Fruit fly (Drosophila melanogaster) Kc167 (cell line): ENCODE results near the gene CG4972.

Experiments
- Myc ChIP-seq: fragments of >200 bp; optimal IDR thresholded peaks from 2 replicates; lab custom pipeline; 2017; ENCODE audit warnings: missing external identifiers
- Sin3A ChIP-seq: fragments of >200 bp; optimal IDR thresholded peaks from 2 replicates; lab custom pipeline; 2018; ENCODE audit warnings: missing external identifiers
- h ChIP-seq: fragments of >200 bp; optimal IDR thresholded peaks from 3 replicates; lab custom pipeline; 2018; ENCODE audit warnings: missing external identifiers
- insv ChIP-seq: fragments of >200 bp; optimal IDR thresholded peaks from 3 replicates; lab custom pipeline; 2018; ENCODE audit warnings: missing external identifiers
- psq ChIP-seq: fragments of >200 bp; optimal IDR thresholded peaks from 2 replicates; lab custom pipeline; 2017; ENCODE audit warnings: missing external identifiers
- ttk ChIP-seq: sonication (Bioruptor generic); optimal IDR thresholded peaks from 2 replicates; lab custom pipeline; 2017; ENCODE audit warnings: missing external identifiers

The CG4972 gene

DNA sequence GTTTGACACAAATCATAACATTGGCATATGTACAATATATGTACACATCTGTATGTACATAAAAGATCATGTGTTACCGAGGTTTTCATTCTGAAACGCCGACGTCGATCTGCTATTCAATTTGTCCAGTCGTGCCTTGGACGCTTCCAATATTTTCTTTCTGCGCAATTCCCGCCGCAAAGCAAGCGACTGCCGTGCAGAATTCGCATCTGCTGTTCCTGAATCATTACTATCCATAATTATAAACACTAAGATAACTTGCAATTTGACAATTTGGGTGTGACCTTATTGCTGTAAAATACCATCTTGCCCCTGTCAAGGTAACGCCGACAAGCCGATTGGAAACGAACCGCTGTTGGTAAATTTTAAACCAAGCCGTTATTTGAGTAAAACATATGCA lies 2.8 kb upstream of the CG4972 start:
- TF ChIP-seq h (no peak), psq (lab: Kevin White, UChicago) (no peak), ttk (no peak), Sin3A (lab: Kevin White, UChicago) (no peak), insv (lab: Kevin White, UChicago) (no peak), Myc (lab: Kevin White, UChicago) (no peak)

DNA sequence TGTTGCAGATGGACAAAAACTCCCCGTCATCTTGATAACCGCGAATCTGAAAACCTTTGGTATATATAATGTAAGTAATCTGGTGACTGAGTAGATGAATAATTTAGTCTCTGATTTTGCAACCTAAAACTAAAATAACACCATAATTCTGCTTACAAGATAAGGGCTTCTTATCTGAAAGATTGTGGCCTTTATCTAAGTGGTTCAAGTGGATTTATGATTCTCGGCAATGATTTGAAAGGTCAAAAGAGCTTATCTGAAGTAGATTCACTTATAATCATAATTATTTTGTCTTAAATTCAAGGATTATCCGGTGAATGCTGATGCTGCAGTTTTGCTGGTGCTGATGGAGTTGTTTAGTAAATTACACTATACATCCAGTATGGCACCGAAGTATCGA lies 1.3 kb downstream of the CG4972 start:
- TF ChIP-seq insv (lab: Kevin White, UChicago) = no peak
- TF ChIP-seq ttk = no peak
- TF ChIP-seq psq (lab: Kevin White, UChicago) = no peak

DNA sequence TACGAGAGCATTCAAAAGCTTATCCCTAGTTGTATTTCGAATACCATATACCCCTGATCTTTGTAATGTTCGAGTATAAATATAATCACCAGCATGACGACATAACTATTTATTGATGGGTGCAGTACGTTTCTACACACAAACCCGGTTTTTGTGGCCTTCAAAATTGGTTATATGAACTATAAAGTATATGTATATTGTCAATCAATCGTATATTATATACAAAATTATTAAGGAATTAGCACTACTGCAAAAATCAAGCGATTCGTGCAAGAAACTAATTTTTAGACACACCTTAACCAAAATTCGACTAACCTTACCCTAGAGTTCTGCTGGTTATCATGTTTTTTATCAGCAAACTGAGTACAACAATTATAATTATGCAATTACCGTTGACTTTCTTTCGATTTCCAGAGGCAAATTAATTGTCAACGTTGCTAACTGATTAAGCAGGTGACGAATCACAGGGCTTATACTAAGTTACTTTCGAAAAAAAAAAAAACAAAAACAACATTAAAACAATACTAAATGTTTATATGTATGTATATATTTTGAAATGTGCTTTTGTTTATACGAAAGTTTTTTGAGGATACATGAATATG lies 5.7 kb downstream of the CG4972 start:
- TF ChIP-seq Sin3A (lab: Kevin White, UChicago) (no peak), h (no peak), insv (lab: Kevin White, UChicago) (no peak), Myc (lab: Kevin White, UChicago) (no peak), ttk (no peak), psq (lab: Kevin White, UChicago) (no peak)

DNA sequence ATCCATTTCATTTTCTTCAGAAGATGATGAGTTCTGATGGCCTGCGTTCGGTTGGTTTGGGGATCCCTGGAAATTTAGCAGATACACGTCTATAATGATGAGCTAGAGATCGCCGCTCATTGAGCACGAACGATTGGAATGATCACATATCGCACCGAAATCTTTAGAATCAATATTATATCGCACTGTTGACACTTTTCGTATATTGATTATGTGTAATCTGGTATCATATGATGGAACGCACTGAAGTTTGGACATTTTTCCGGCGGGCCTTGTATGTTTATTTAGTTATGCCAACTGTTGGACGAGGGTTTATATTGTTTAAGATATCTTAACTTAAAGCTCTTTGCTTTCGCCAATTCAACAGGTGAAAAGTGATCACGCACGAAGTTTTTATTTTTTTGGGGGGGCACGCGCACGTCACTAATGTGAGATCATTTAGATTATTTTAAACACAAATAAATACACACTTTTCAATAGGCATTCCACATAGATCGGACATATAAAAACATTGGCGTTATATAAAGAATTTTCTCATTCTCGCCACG lies 6.5 kb downstream of the CG4972 start:
- TF ChIP-seq psq (lab: Kevin White, UChicago) (no peak), ttk (no peak), h (no peak), Myc (lab: Kevin White, UChicago) (no peak), Sin3A (lab: Kevin White, UChicago) (no peak)

DNA sequence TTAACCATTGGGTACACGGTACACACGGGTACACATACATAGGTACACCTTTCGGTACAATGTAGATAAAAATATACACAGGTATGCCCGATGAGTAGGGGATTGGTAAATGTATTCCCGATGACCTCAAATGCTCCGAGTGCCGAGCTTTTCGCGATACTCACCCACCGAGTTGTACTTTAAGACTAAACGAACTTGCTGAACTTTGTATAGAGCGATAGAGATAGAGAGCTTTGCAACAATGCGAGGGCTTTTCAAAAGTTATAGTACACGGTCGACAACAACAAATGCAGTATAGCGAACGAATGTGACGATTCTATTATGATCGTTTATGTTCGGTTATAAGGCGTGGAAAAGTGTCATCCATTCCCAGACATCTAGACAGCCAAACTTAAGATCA lies 7.0 kb downstream of the CG4972 start:
- TF ChIP-seq insv (lab: Kevin White, UChicago) (no peak), Sin3A (lab: Kevin White, UChicago) (no peak), psq (lab: Kevin White, UChicago) (no peak), ttk (no peak), h (no peak), Myc (lab: Kevin White, UChicago) (no peak)

DNA sequence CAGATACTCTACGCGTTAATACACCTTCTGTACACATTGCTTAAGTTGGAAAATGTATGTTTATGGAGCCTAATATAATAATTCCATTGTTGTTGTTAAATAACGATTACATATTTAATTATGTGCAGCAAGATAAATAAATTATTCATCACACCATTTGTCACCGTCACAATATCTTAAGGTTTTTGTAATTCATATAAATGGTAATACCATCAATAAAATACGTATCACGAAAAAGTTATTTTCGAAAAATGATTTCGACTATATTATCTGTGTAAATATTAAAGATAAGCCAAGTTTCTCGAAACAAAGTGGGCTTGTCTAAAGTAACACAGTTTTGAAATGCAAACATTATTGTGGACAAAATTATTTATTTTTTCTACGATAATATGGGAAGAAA lies 7.6 kb downstream of the CG4972 start, which contains the start of gene CG4995:
Gene CG4995, plus strand, starts transcription at position 301 of the 400 bp plus-strand sequence.
- no peak for TF ChIP-seq Myc (lab: Kevin White, UChicago)
- TF ChIP-seq psq (lab: Kevin White, UChicago) = no peak
- no peak for TF ChIP-seq h
- TF ChIP-seq ttk = no peak
- TF ChIP-seq insv (lab: Kevin White, UChicago) = no peak
- no peak for TF ChIP-seq Sin3A (lab: Kevin White, UChicago)

DNA sequence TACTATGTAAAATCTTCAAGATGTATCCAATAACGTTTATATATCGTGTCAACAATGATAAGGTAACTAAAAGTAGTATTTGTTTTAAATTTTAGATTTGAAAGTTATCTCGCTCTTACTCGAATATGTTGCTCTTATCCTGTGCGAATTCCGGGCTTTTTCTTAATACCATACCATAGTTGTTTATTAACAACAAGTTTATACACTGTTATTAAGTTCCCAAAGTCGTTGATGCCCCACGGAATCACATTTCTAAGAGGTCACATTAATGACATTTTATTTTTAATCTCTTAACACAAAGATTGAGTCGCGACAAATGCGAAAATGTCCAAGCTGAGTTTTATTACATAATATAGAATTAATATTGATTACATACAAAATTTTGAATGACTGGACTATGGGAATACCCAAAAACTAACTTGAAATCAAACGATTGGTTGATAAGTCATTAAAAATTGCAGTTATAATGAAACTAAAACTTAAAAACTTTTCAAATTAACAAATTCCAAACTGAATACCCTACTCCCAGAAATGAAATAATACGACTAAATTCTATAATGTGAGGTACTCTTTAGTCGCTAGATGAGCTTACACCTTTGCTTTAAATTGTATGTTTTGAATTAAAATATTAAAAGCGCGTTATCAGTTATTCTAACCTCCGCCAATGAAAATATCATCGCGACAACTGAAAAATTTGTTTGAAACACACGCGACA lies 8.3 kb downstream of the CG4972 start, which contains the start of gene CG5381:
Gene CG5381, minus strand, starts transcription at position 330 of the 715 bp plus-strand sequence.
- TF ChIP-seq Sin3A (lab: Kevin White, UChicago) (no peak), ttk (no peak), psq (lab: Kevin White, UChicago) (no peak), insv (lab: Kevin White, UChicago) (no peak), Myc (lab: Kevin White, UChicago) (no peak), h (no peak)

DNA sequence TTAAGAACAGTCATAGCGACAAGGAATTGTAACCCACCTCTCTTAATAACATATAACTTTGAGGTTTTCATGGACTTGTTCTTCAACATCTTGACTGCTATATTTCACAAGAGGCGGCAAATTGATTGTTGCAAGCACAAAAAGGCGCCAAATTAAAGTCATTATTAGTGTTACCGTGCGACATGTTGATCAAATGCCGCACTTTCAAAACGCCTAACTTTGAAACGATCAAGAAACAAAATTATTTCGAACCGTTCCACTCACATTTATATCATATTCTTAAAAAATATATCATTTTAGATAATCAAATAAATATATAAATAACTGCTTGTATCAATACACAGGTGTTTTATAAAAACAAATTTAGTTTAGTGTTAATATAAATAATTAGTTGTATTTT lies 13.2 kb downstream of the CG4972 start, which contains the start of gene RnrL:
Gene RnrL, minus strand, starts transcription at position 154 of the 400 bp plus-strand sequence.
- TF ChIP-seq psq (lab: Kevin White, UChicago) (no peak), Myc (lab: Kevin White, UChicago) (no peak), h (no peak), ttk (no peak), Sin3A (lab: Kevin White, UChicago) (no peak), insv (lab: Kevin White, UChicago) (no peak)

DNA sequence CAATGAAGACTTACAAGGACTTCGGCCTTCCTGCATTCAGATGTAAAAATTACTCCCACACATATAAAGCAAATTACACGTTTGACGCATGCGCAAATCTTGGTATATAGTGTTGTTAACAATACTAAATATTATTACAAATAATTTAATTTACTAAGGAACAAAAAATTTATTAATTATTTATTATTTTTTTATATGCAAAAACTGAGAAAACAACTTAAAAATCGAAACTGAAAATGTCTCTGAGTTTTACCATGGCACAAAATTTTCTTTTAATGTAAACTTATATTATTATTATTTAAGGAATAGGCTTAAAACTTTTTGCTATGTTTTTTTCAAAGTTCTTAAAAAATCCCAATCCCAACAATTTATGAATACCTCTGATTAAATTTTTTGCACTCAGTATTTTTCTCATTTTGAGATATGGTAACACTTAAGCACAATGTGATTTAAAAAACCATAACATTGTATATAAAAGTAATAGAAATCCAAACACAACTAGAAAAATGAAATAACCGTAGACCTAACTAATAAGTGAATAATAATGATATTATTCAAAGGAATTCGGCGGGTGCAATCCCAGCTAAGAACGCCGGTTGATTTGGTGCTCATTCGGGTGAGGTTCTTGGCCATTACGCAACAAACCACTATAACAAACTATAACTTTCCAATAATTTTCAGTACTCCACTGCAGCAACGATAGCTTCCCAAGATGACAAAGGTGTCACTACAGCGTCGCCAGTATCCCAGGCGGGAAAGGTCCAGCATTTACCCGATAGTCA lies 16.7 kb downstream of the CG4972 start, which contains the start of the genes Schip1 and Cox10:
Gene Schip1, minus strand, starts transcription at position 51 of the 782 bp plus-strand sequence.
Gene Cox10, plus strand, starts transcription at position 406 of the 782 bp plus-strand sequence.
- TF ChIP-seq psq (lab: Kevin White, UChicago) = no peak
- TF ChIP-seq insv (lab: Kevin White, UChicago) = no peak
- no peak for TF ChIP-seq Sin3A (lab: Kevin White, UChicago)
- no peak for TF ChIP-seq ttk
- no peak for TF ChIP-seq h
- no peak for TF ChIP-seq Myc (lab: Kevin White, UChicago)

DNA sequence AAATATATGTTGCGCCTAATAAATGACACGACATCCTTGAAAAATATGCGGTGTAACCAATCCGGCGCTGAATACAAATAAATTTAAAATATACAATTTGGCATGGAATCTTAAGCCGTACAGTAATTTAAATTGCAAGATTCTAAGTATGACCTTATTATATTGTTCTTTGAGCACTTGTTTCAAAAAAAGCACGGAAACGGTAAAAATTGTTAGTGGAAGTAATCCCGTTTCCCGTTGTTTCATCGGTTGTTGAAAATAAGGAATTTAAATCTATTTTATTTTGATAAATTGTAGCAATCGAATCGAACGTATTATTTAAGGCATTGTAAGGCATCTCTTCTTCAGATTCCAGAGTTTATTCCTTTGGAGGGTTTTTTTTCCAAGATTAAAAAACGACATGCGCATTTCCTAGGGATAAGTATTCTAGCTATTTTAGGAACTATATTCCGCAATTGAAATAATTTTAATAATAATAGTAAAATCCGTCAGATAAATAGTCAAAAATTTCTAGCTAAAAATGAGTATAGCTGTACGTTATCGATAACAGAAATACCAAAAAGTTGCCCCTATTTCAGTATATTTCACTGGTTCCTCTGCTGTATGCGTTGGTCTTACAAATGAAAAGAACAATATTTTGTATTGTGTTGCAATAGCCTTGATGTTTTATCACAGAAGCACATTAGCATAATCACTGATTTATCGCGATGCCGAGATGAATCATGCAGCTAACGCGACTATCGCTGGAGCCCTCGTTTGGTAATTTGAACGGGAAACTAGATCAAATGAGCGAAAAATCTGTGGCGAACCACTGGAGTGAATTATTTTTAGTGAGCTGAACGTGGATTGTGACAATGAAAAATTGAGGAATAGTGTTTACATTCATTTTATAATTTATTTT lies 18.7 kb downstream of the CG4972 start, which contains the start of gene GATAd:
Gene GATAd, plus strand, starts transcription at position 644 of the 901 bp plus-strand sequence.
- TF ChIP-seq psq (lab: Kevin White, UChicago) (no peak), Myc (lab: Kevin White, UChicago) (no peak), Sin3A (lab: Kevin White, UChicago) (no peak), insv (lab: Kevin White, UChicago) (no peak), h (no peak), ttk (no peak)
